Worm (Caenorhabditis elegans): Measurements from ENCODE around the gene B0361.3.

DNA sequence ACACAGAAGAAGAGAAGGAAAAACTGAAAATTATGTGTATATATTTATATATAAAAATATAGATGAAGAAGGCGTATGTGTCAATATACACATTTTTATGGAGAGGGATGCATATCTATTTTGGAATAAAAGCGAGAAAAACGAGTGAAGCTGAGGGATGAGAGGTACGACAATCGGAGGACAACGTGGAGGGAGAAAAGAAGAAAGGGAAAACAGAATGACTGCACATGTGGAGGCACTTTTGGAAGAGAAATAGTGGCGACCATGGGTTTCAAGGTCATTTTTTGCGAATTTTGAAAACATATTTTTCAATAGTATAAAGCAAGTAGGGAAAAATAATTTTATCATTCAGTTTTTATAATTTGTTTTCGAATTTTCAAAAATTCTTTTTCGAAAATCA is 11.3 kb downstream of the B0361.3 start:
- no peak for TF ChIP-seq him-1 (tag; optimal IDR thresholded peaks at IDR 0.05)
- TF ChIP-seq W03F9.2 (tag; optimal IDR thresholded peaks at IDR 0.05), result no peak
